Fruit fly (Drosophila melanogaster) whole organism, embryonic: ENCODE measurements around the gene tex.

ENCODE experiments used
- Abd-B ChIP-seq: fragments of 200-800 bp; sonication (Bioruptor generic); optimal IDR thresholded peaks from 2 replicates; lab custom pipeline; 2018; ENCODE audit warnings: missing biosample characterization, mild to moderate bottlenecking, missing genetic modification characterization, moderate library complexity
- Ada2b ChIP-seq: fragments of 200-800 bp; sonication (Bioruptor generic); IDR thresholded peaks from 2 replicates; pipeline ENCODE4 v1.3.6; 2022; ENCODE audit warnings: missing biosample characterization, missing genetic modification characterization
- B-H1 ChIP-seq: fragments of 200-800 bp; sonication (Bioruptor generic); IDR thresholded peaks from 3 replicates; pipeline ENCODE4 v1.3.6; 2022; ENCODE audit warnings: missing biosample characterization, missing genetic modification characterization
- CG10366 ChIP-seq: fragments of 200-800 bp; sonication (Bioruptor generic); IDR thresholded peaks from 2 replicates; pipeline ENCODE4 v1.3.6; 2022; ENCODE audit warnings: missing biosample characterization, missing genetic modification characterization
- CG11456 ChIP-seq: fragments of 200-800 bp; sonication (Bioruptor generic); IDR thresholded peaks from 3 replicates; pipeline ENCODE4 v1.3.6; 2022; ENCODE audit warnings: missing biosample characterization, missing genetic modification characterization
- CG11504 ChIP-seq: fragments of 200-800 bp; sonication (Bioruptor generic); optimal IDR thresholded peaks from 3 replicates; lab custom pipeline; 2019; ENCODE audit warnings: missing biosample characterization, mild to moderate bottlenecking, missing genetic modification characterization, moderate library complexity
- CG13424 ChIP-seq: fragments of 200-800 bp; sonication (Bioruptor generic); optimal IDR thresholded peaks from 2 replicates; lab custom pipeline; 2019; ENCODE audit warnings: missing biosample characterization, mild to moderate bottlenecking, missing genetic modification characterization, moderate library complexity
- CG14050 ChIP-seq: fragments of 200-800 bp; sonication (Bioruptor generic); IDR thresholded peaks from 3 replicates; pipeline ENCODE4 v1.3.6; 2022; ENCODE audit warnings: missing biosample characterization, missing genetic modification characterization
- CG14441 ChIP-seq: fragments of 200-800 bp; sonication (Bioruptor generic); IDR thresholded peaks from 2 replicates; pipeline ENCODE4 v1.3.6; 2022; ENCODE audit warnings: missing biosample characterization, missing genetic modification characterization
- CG15269 ChIP-seq: fragments of 200-800 bp; sonication (Bioruptor generic); optimal IDR thresholded peaks from 2 replicates; lab custom pipeline; 2018; ENCODE audit warnings: missing biosample characterization, mild to moderate bottlenecking, missing genetic modification characterization, moderate library complexity
- CG3065 ChIP-seq: fragments of 200-800 bp; sonication (Bioruptor generic); optimal IDR thresholded peaks from 2 replicates; lab custom pipeline; 2016; ENCODE audit warnings: missing biosample characterization, missing genetic modification characterization
- CG5180 ChIP-seq: fragments of 200-800 bp; sonication (Bioruptor generic); optimal IDR thresholded peaks from 3 replicates; lab custom pipeline; 2017; ENCODE audit warnings: missing biosample characterization, missing genetic modification characterization, mild to moderate bottlenecking, moderate library complexity, missing genetic modification reagents
- CG7839 ChIP-seq: fragments of 200-800 bp; sonication (Bioruptor generic); optimal IDR thresholded peaks from 3 replicates; lab custom pipeline; 2018; ENCODE audit warnings: missing biosample characterization, mild to moderate bottlenecking, missing genetic modification characterization, moderate library complexity
- CG8281 ChIP-seq: fragments of 200-800 bp; sonication (Bioruptor generic); optimal IDR thresholded peaks from 2 replicates; lab custom pipeline; 2018; ENCODE audit warnings: missing biosample characterization, mild to moderate bottlenecking, missing genetic modification characterization, moderate library complexity
- CoRest ChIP-seq: fragments of 200-800 bp; sonication (Bioruptor generic); optimal IDR thresholded peaks from 3 replicates; lab custom pipeline; 2018; ENCODE audit warnings: missing biosample characterization, mild to moderate bottlenecking, missing genetic modification characterization, moderate library complexity
- D19B ChIP-seq: fragments of 200-800 bp; sonication (Bioruptor generic); optimal IDR thresholded peaks from 2 replicates; lab custom pipeline; 2017; ENCODE audit warnings: missing biosample characterization, mild to moderate bottlenecking, missing genetic modification characterization
- Drgx ChIP-seq: fragments of 200-800 bp; sonication (Bioruptor generic); IDR thresholded peaks from 2 replicates; pipeline ENCODE4 v1.3.6; 2022; ENCODE audit warnings: missing biosample characterization, missing genetic modification characterization
- GATAe ChIP-seq: fragments of 200-800 bp; sonication (Bioruptor generic); conservative IDR thresholded peaks from 2 replicates; pipeline ENCODE4 v1.3.6; 2022; ENCODE audit warnings: missing biosample characterization, missing genetic modification characterization
- H2.0 ChIP-seq: fragments of 200-800 bp; sonication (Bioruptor generic); IDR thresholded peaks from 2 replicates; pipeline ENCODE4 v1.3.6; 2022; ENCODE audit warnings: missing biosample characterization, missing genetic modification characterization
- HLH4C ChIP-seq: fragments of 200-800 bp; sonication (Bioruptor generic); IDR thresholded peaks from 3 replicates; pipeline ENCODE4 v1.3.6; 2022; ENCODE audit warnings: missing biosample characterization, missing genetic modification characterization; ENCODE audit not compliant: partially characterized antibody
- HLHmδ ChIP-seq: fragments of 200-800 bp; sonication (Bioruptor generic); optimal IDR thresholded peaks from 2 replicates; lab custom pipeline; 2018; ENCODE audit warnings: missing biosample characterization, mild to moderate bottlenecking, missing genetic modification characterization, moderate library complexity
- Hr51 ChIP-seq, 2 experiments: fragments of 200-800 bp; sonication (Bioruptor generic); optimal IDR thresholded peaks; 2 replicates in 1 of 2; 3 replicates in 1 of 2; lab custom pipeline; 2016 to 2018; ENCODE audit warnings: missing biosample characterization in 2 of 2, missing genetic modification characterization in 2 of 2, mild to moderate bottlenecking in 1 of 2, moderate library complexity in 1 of 2
- Oaz ChIP-seq: fragments of 200-800 bp; sonication (Bioruptor generic); IDR thresholded peaks from 2 replicates; pipeline ENCODE4 v1.3.6; 2022; ENCODE audit warnings: missing biosample characterization, missing genetic modification characterization
- Oli ChIP-seq: fragments of 200-800 bp; sonication (Bioruptor generic); optimal IDR thresholded peaks from 2 replicates; lab custom pipeline; 2018; ENCODE audit warnings: missing biosample characterization, mild to moderate bottlenecking, missing genetic modification characterization, moderate library complexity
- Opbp ChIP-seq: fragments of 200-800 bp; sonication (Bioruptor generic); IDR thresholded peaks from 3 replicates; pipeline ENCODE4 v1.3.6; 2022; ENCODE audit warnings: missing biosample characterization, missing genetic modification characterization; ENCODE audit not compliant: partially characterized antibody
- PHDP ChIP-seq: fragments of 200-800 bp; sonication (Bioruptor generic); optimal IDR thresholded peaks from 3 replicates; lab custom pipeline; 2018; ENCODE audit warnings: missing biosample characterization, mild to moderate bottlenecking, missing genetic modification characterization, moderate library complexity
- Sox102F ChIP-seq: fragments of 200-800 bp; sonication (Bioruptor generic); optimal IDR thresholded peaks from 2 replicates; lab custom pipeline; 2018; ENCODE audit warnings: missing biosample characterization, mild to moderate bottlenecking, missing genetic modification characterization, moderate library complexity
- Ssrp ChIP-seq: fragments of 200-800 bp; sonication (Bioruptor generic); optimal IDR thresholded peaks from 2 replicates; lab custom pipeline; 2018; ENCODE audit warnings: missing biosample characterization, mild to moderate bottlenecking, missing genetic modification characterization, moderate library complexity
- bsh ChIP-seq, 2 experiments: fragments of 200-800 bp; sonication (Bioruptor generic); optimal IDR thresholded peaks; 2 replicates each; lab custom pipeline; 2017 to 2018; ENCODE audit warnings: mild to moderate bottlenecking in 2 of 2, missing biosample characterization in 2 of 2, missing genetic modification characterization in 2 of 2, moderate library complexity in 1 of 2
- caup ChIP-seq: fragments of 200-800 bp; sonication (Bioruptor generic); optimal IDR thresholded peaks from 3 replicates; lab custom pipeline; 2017; ENCODE audit warnings: missing biosample characterization, mild to moderate bottlenecking, missing genetic modification characterization, moderate library complexity; ENCODE audit not compliant: severe bottlenecking
- ci ChIP-seq: fragments of 200-800 bp; sonication (Bioruptor generic); IDR thresholded peaks from 3 replicates; pipeline ENCODE4 v1.3.6; 2022; ENCODE audit warnings: missing biosample characterization, missing genetic modification characterization
- da ChIP-seq: fragments of 200-800 bp; sonication (Bioruptor generic); optimal IDR thresholded peaks from 2 replicates; lab custom pipeline; 2016; ENCODE audit warnings: missing biosample characterization, missing genetic modification characterization
- dysf ChIP-seq: fragments of 200-800 bp; sonication (Bioruptor generic); IDR thresholded peaks from 3 replicates; pipeline ENCODE4 v1.3.6; 2022; ENCODE audit warnings: missing biosample characterization, missing genetic modification characterization
- esg ChIP-seq: fragments of 200-800 bp; sonication (Bioruptor generic); conservative IDR thresholded peaks from 2 replicates; pipeline ENCODE4 v1.3.6; 2022; ENCODE audit warnings: missing biosample characterization, missing genetic modification characterization
- exex ChIP-seq: fragments of 200-800 bp; sonication (Bioruptor generic); optimal IDR thresholded peaks from 4 replicates; lab custom pipeline; 2018; ENCODE audit warnings: missing biosample characterization, mild to moderate bottlenecking, missing genetic modification characterization, moderate library complexity
- fd96Cb ChIP-seq: fragments of 200-800 bp; sonication (Bioruptor generic); optimal IDR thresholded peaks from 2 replicates; lab custom pipeline; 2018; ENCODE audit warnings: missing biosample characterization, mild to moderate bottlenecking, missing genetic modification characterization, moderate library complexity
- inv ChIP-seq: fragments of 200-800 bp; sonication (Bioruptor generic); IDR thresholded peaks from 2 replicates; pipeline ENCODE4 v1.3.6; 2022; ENCODE audit warnings: missing biosample characterization, missing genetic modification characterization; ENCODE audit not compliant: partially characterized antibody
- jing ChIP-seq: fragments of 200-800 bp; sonication (Bioruptor generic); optimal IDR thresholded peaks from 2 replicates; lab custom pipeline; 2018; ENCODE audit warnings: missing biosample characterization, mild to moderate bottlenecking, missing genetic modification characterization
- jumu ChIP-seq: fragments of 200-800 bp; sonication (Bioruptor generic); optimal IDR thresholded peaks from 3 replicates; lab custom pipeline; 2016; ENCODE audit warnings: missing biosample characterization, missing genetic modification characterization
- ken ChIP-seq: fragments of 200-800 bp; sonication (Bioruptor generic); IDR thresholded peaks from 3 replicates; pipeline ENCODE4 v1.3.6; 2022; ENCODE audit warnings: missing biosample characterization, missing genetic modification characterization
- lmd ChIP-seq: fragments of 200-800 bp; sonication (Bioruptor generic); IDR thresholded peaks from 2 replicates; pipeline ENCODE4 v1.3.6; 2022; ENCODE audit warnings: missing biosample characterization, missing genetic modification characterization
- nom ChIP-seq: fragments of 200-800 bp; sonication (Bioruptor generic); optimal IDR thresholded peaks from 2 replicates; lab custom pipeline; 2017; ENCODE audit warnings: missing biosample characterization, missing genetic modification characterization, mild to moderate bottlenecking, moderate library complexity, missing genetic modification reagents
- otp ChIP-seq: fragments of 200-800 bp; sonication (Bioruptor generic); IDR thresholded peaks from 3 replicates; pipeline ENCODE4, ENCODE4 v1.3.6; 2022; ENCODE audit warnings: missing biosample characterization, missing genetic modification characterization
- ranshi ChIP-seq: fragments of 200-800 bp; sonication (Bioruptor generic); IDR thresholded peaks from 2 replicates; pipeline ENCODE4 v1.3.6; 2022; ENCODE audit warnings: missing biosample characterization, missing genetic modification characterization
- repo ChIP-seq: fragments of 200-800 bp; sonication (Bioruptor generic); optimal IDR thresholded peaks from 2 replicates; lab custom pipeline; 2016; ENCODE audit warnings: missing biosample characterization, missing genetic modification characterization
- seq ChIP-seq: fragments of 200-800 bp; sonication (Bioruptor generic); IDR thresholded peaks from 2 replicates; pipeline ENCODE4 v1.3.6; 2022; ENCODE audit warnings: missing biosample characterization, missing genetic modification characterization
- slbo ChIP-seq: fragments of 200-800 bp; sonication (Bioruptor generic); IDR thresholded peaks from 2 replicates; pipeline ENCODE4 v1.3.6; 2022; ENCODE audit warnings: missing biosample characterization, missing genetic modification characterization
- stc ChIP-seq: fragments of 200-800 bp; sonication (Bioruptor generic); IDR thresholded peaks from 2 replicates; pipeline ENCODE4 v1.3.6; 2022; ENCODE audit warnings: missing biosample characterization, missing genetic modification characterization
- tap ChIP-seq: fragments of 200-800 bp; optimal IDR thresholded peaks from 3 replicates; lab custom pipeline; 2019; ENCODE audit warnings: missing biosample characterization, mild to moderate bottlenecking, missing genetic modification characterization, moderate library complexity

Gene tex

DNA sequence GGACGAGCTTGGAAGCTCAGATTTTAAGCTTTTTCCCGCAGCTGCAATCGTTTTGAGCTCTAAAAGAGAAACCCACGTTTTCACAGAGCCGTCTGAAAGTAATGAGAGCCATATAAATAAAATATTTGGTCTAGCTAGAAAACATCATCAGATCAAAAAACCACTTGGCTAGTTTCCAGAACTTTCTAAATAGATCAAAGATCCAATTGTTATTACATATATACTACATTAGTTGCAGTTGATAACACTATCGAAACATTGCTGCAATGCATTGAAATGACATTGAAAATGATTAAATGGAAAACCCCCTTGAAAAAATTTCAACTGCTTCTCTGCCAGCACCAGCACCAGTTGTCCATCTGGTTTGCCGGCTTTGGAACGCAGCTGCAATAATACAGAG, 46.5 kb upstream of the tex start (continued):
- TF ChIP-seq esg (GFP tag; lab: Robert Waterston, UW) (peak; percentile 57), ranshi (GFP tag; lab: Robert Waterston, UW) (peak; percentile 21; the same call in 1 of the 2 replicates), Ssrp (tag; lab: Kevin White, UChicago) (peak; percentile 49), lmd (GFP tag; lab: Robert Waterston, UW) (peak; percentile 36; the same call in 1 of the 2 replicates), CG14050 (GFP tag; lab: Robert Waterston, UW) (peak; percentile 61; the same call in 1 of the 3 replicates), Abd-B (peak; percentile 27), Opbp (GFP tag; lab: Robert Waterston, UW) (no peak), repo (GFP tag; lab: Kevin White, UChicago) (no peak), GATAe (GFP tag; lab: Robert Waterston, UW) (no peak), nom (GFP tag; lab: Kevin White, UChicago) (peak; percentile 51), jing (GFP tag; lab: Kevin White, UChicago) (peak; percentile 36), CG5180 (no peak), CG15269 (tag; lab: Kevin White, UChicago) (peak; percentile 20), dysf (GFP tag; lab: Robert Waterston, UW) (peak; percentile 11; the same call in 2 of the 3 replicates), CG13424 (tag; lab: Kevin White, UChicago) (peak; percentile 62), otp (GFP tag; lab: Robert Waterston, UW) (0 out of 3 replicates have a peak, but pooled peaks have one; percentile 5), da (GFP tag; lab: Kevin White, UChicago) (peak; percentile 9), stc (GFP tag; lab: Robert Waterston, UW) (peak; percentile 59), Oaz (GFP tag; lab: Robert Waterston, UW) (0 out of 2 replicates have a peak, but pooled peaks have one; percentile 4), seq (GFP tag; lab: Robert Waterston, UW) (peak; percentile 34; the same call in 1 of the 2 replicates), Ada2b (GFP tag; lab: Robert Waterston, UW) (peak; percentile 40; the same call in 1 of the 2 replicates), exex (tag; lab: Kevin White, UChicago) (no peak), CG7839 (tag; lab: Kevin White, UChicago) (peak; percentile 6), bsh (GFP tag; optimal IDR thresholded peaks at IDR 0.05; lab: Kevin White, UChicago) (peak in 1 of 2 experiments; percentile 10), B-H1 (GFP tag; lab: Robert Waterston, UW) (peak; percentile 21; the same call in 1 of the 3 replicates), caup (GFP tag; lab: Kevin White, UChicago) (no peak), ken (GFP tag; lab: Robert Waterston, UW) (0 out of 3 replicates have a peak, but pooled peaks have one; percentile 20), inv (GFP tag; lab: Robert Waterston, UW) (no peak), Hr51 (GFP tag; optimal IDR thresholded peaks at IDR 0.05; lab: Kevin White, UChicago) (peak in 1 of 2 experiments; percentile 73), HLHmδ (GFP tag; lab: Kevin White, UChicago) (no peak), PHDP (tag; lab: Kevin White, UChicago) (no peak), CG14441 (GFP tag; lab: Robert Waterston, UW) (peak; percentile 61), slbo (0 out of 2 replicates have a peak, but pooled peaks have one; percentile 7), CG8281 (tag; lab: Kevin White, UChicago) (no peak), H2.0 (GFP tag; lab: Robert Waterston, UW) (0 out of 2 replicates have a peak, but pooled peaks have one; percentile 12), Oli (peak; percentile 47), CoRest (tag; lab: Kevin White, UChicago) (no peak), Drgx (GFP tag; lab: Robert Waterston, UW) (peak; percentile 95), CG3065 (GFP tag; lab: Kevin White, UChicago) (no peak), HLH4C (no peak), tap (tag; lab: Kevin White, UChicago) (peak; percentile 51), CG11504 (tag; lab: Kevin White, UChicago) (peak; percentile 42), CG11456 (GFP tag; lab: Robert Waterston, UW) (no peak), fd96Cb (tag; lab: Kevin White, UChicago) (peak; percentile 48), jumu (GFP tag; lab: Kevin White, UChicago) (no peak), CG10366 (peak; percentile 36; the same call in 1 of the 2 replicates), D19B (GFP tag; lab: Kevin White, UChicago) (no peak), ci (GFP tag; lab: Robert Waterston, UW) (peak; percentile 26; the same call in 1 of the 3 replicates), Sox102F (GFP tag; lab: Kevin White, UChicago) (peak; percentile 74)
